Worm (Caenorhabditis elegans) whole organism, L2 larva: ENCODE results near the gene fbxa-64.

Experiments used
- C34F6.9 ChIP-seq: fragments of 150-350 bp; optimal IDR thresholded peaks from 2 replicates; lab custom pipeline; 2014; ENCODE audit warnings: missing biosample characterization, missing genetic modification characterization
- F13H6.1 ChIP-seq: sonication (generic microtip); optimal IDR thresholded peaks from 2 replicates; lab custom pipeline; 2016; ENCODE audit warnings: missing genetic modification characterization, missing compliant biosample characterization
- blmp-1 ChIP-seq: sonication (generic microtip); optimal IDR thresholded peaks from 2 replicates; lab custom pipeline; 2017; ENCODE audit warnings: missing genetic modification characterization, mild to moderate bottlenecking, missing compliant biosample characterization, antibody characterized with exemption, moderate library complexity; ENCODE audit not compliant: insufficient read depth
- elt-1 ChIP-seq: fragments of 150-350 bp; optimal IDR thresholded peaks from 2 replicates; lab custom pipeline; 2014; ENCODE audit warnings: missing biosample characterization, missing genetic modification characterization
- elt-3 ChIP-seq: sonication (generic microtip); optimal IDR thresholded peaks from 2 replicates; lab custom pipeline; 2017; ENCODE audit warnings: missing biosample characterization, missing genetic modification characterization
- lin-39 ChIP-seq: fragments of 150-350 bp; optimal IDR thresholded peaks from 2 replicates; lab custom pipeline; 2014; ENCODE audit warnings: missing biosample characterization, missing genetic modification reagents, missing genetic modification characterization
- nhr-10 ChIP-seq: sonication (generic microtip); optimal IDR thresholded peaks from 2 replicates; lab custom pipeline; 2017; ENCODE audit warnings: missing biosample characterization, missing genetic modification characterization
- nhr-12 ChIP-seq: fragments of 150-350 bp; optimal IDR thresholded peaks from 2 replicates; lab custom pipeline; 2014; ENCODE audit warnings: missing biosample characterization, missing genetic modification characterization
- snpc-4 ChIP-seq: fragments of 150-350 bp; optimal IDR thresholded peaks from 2 replicates; lab custom pipeline; 2014; ENCODE audit warnings: missing biosample characterization, missing genetic modification characterization
- unc-55 ChIP-seq: fragments of 150-350 bp; sonication (generic microtip); optimal IDR thresholded peaks from 3 replicates; lab custom pipeline; 2014; ENCODE audit warnings: missing biosample characterization, missing genetic modification reagents, missing genetic modification characterization
- unc-62 ChIP-seq: fragments of 150-350 bp; optimal IDR thresholded peaks from 2 replicates; lab custom pipeline; 2014; ENCODE audit warnings: missing biosample characterization, missing genetic modification reagents, missing genetic modification characterization
- ztf-11 ChIP-seq: sonication (generic microtip); optimal IDR thresholded peaks from 2 replicates; lab custom pipeline; 2017; ENCODE audit warnings: missing biosample characterization, missing genetic modification characterization

ce11 chrV:3234887-3235286, 43.1 kb downstream of the fbxa-64 start, which contains the start of gene K08D9.6:
- TF ChIP-seq unc-62 (GFP tag; lab: Kevin White, UChicago): no peak
- no peak for TF ChIP-seq elt-3 (tag; lab: Kevin White, UChicago)
- TF ChIP-seq lin-39 (tag; lab: Kevin White, UChicago): no peak
- no peak for TF ChIP-seq F13H6.1 (tag; lab: Kevin White, UChicago)
- TF ChIP-seq snpc-4 (tag; lab: Kevin White, UChicago): no peak
- TF ChIP-seq nhr-12: no peak
- no peak for TF ChIP-seq ztf-11
- TF ChIP-seq nhr-10: no peak
- TF ChIP-seq elt-1: no peak
- TF ChIP-seq unc-55 (GFP tag; lab: Kevin White, UChicago): no peak
- TF ChIP-seq C34F6.9: no peak
- TF ChIP-seq blmp-1 (tag; lab: Kevin White, UChicago): no peak
